Worm (Caenorhabditis elegans) whole organism, midembryonic: ENCODE measurements around the gene ttll-5.
A peak's percentile ranks its signal among the peaks of the same experiment; 100 is the strongest.

Experiments used
- T22C8.4 ChIP-seq: fragments of 200-800 bp; sonication (Bioruptor generic); IDR thresholded peaks from 2 replicates; pipeline ENCODE4 v1.3.6; 2022; ENCODE audit warnings: missing genetic modification characterization, missing compliant biosample characterization
- cog-1 ChIP-seq: sonication (generic microtip); optimal IDR thresholded peaks from 2 replicates; lab custom pipeline; 2016; ENCODE audit warnings: missing genetic modification characterization, missing compliant biosample characterization
- flt-1 ChIP-seq: fragments of 200-800 bp; sonication (Bioruptor generic); IDR thresholded peaks from 2 replicates; pipeline ENCODE4 v1.3.6; 2022; ENCODE audit warnings: missing genetic modification characterization, missing compliant biosample characterization
- klf-2 ChIP-seq: fragments of 200-800 bp; sonication (Bioruptor generic); conservative IDR thresholded peaks from 2 replicates; pipeline ENCODE4 v1.3.6; 2022; ENCODE audit warnings: missing genetic modification reagents, missing genetic modification characterization, missing compliant biosample characterization
- med-1 ChIP-seq: sonication (generic microtip); optimal IDR thresholded peaks from 2 replicates; lab custom pipeline; 2017; ENCODE audit warnings: missing genetic modification characterization, mild to moderate bottlenecking, missing compliant biosample characterization, antibody characterized with exemption, missing genetic modification reagents; ENCODE audit not compliant: insufficient read depth
- ref-1 ChIP-seq: fragments of 200-800 bp; sonication (Bioruptor generic); conservative IDR thresholded peaks from 2 replicates; pipeline ENCODE4 v1.3.6; 2022; ENCODE audit warnings: missing genetic modification reagents, missing genetic modification characterization, missing compliant biosample characterization
- tab-1 ChIP-seq: fragments of 200-800 bp; sonication (Bioruptor generic); IDR thresholded peaks from 2 replicates; pipeline ENCODE4 v1.3.6; 2022; ENCODE audit warnings: missing genetic modification characterization, missing compliant biosample characterization
- ztf-23 ChIP-seq: fragments of 200-800 bp; sonication (Bioruptor generic); IDR thresholded peaks from 2 replicates; pipeline ENCODE4 v1.3.6; 2022; ENCODE audit warnings: missing genetic modification reagents, missing genetic modification characterization, missing compliant biosample characterization
- ztf-29 ChIP-seq: fragments of 200-800 bp; sonication (Bioruptor generic); IDR thresholded peaks from 2 replicates; pipeline ENCODE4 v1.3.6; 2022; ENCODE audit warnings: missing genetic modification reagents, missing genetic modification characterization, missing compliant biosample characterization

The ttll-5 gene

DNA sequence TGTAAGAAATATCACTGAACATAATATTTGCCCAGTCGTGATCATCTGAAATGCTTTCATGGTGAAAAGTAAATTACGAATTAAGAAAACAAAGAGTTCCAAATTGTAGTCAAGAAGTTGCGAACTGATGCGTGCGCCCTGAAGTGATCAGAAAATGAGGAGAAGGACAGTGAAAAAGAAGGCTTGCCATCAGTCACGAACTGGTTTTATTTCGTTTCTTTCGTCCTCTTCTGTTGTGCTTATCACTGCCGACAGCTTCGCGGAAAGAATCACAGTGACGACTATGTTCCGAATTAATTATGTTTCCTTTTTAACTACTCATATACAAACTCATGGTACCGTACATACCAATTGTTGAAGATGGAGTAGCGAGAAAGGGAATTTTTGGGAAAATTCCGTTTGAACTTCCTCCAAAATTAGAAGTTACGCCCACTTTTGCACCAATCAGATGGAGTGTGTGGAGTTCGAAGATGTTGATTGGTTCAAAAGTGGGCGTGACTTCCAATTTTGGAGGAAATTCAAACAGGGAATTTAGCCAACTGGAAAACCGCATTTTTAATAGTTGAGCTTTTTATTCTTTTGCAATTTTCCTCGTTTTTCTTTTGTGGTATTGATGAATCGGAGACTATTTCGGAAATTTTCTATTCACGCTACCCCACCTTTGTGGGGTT is 5.6 kb upstream of the ttll-5 start, which contains the start of gene C55A6.12:
TSS of gene C55A6.12 (minus strand) at position 51 of the 671 bp plus-strand sequence.
- TF ChIP-seq T22C8.4 (GFP tag; lab: Robert Waterston, UW), result no peak
- 0 out of 2 replicates have a peak, but pooled peaks have one; percentile 32 for TF ChIP-seq ztf-23

DNA sequence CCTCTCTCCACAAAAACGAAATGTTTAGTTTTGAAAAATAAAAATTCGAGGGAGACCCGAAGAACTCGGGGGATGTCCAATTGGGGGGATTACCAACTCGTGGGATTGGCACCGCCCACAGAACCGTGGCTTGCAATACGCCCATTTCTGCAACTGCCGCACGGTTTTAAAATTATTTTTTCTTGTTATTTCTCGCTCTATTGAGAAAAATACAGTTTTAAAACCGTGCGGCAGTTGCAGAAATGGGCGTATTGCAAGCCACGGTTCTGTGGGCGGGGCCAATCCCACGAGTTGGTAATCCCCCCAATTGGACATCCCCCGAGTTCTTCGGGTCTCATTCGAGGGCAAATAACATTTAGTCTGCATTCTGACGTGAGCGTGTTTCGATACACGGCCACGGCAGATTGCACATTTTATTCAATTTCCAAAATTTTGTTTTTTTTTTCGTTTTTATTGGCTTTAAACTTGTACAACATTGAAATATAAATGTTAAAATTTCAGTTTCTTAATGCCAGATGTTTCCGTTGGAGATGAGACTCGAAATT is 3.9 kb upstream of the ttll-5 start, which contains the start of the genes C55A6.1 and C55A6.10:
TSS of gene C55A6.1 (minus strand) at position 116 of the 545 bp plus-strand sequence.
TSS of gene C55A6.10 (plus strand) at position 495 of the 545 bp plus-strand sequence.
- TF ChIP-seq tab-1 (GFP tag; lab: Robert Waterston, UW) (0 out of 2 replicates have a peak, but pooled peaks have one; percentile 39), cog-1 (tag; lab: Kevin White, UChicago) (peak; percentile 1), flt-1 (GFP tag; lab: Robert Waterston, UW) (0 out of 2 replicates have a peak, but pooled peaks have one; percentile 24), ztf-23 (peak; percentile 68; the same call in 1 of the 2 replicates)

DNA sequence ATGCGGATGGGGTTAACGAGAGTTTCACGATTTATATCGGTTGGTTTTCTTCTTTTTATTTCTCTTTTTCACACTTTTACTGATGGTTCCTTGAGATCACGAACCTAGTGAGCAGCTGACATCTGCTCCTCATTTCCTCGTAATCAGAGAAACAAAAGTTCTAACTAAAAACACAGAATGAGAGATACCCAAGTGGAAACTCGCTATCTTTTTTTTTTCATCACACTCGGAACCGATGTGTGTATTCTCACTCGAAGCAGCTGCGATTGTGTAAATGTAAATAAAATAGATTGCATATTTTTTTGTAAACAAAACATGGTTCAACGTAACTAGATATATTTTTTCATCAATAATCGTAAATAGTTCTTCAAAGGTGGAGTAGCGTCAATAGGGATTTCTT is 2.5 kb upstream of the ttll-5 start:
- TF ChIP-seq klf-2 (no peak), med-1 (GFP tag; lab: Kevin White, UChicago) (no peak)

DNA sequence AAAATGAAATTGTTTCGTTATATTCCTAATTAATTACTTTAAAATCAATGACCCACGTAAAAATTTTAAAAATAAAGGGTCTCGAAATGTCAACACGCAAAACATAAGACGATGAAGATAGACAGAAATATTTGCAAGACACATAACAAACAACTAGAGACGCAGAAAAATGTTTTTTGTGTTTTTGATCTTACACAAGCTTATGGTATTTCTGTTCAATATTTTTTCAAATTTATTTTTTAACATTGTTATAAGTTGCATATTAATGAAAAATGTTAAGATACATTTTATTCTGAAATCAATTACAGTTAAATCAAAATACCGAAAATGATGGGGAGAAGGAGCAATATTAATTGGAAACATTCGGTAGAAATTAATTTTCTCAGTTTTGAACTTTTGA is 4.6 kb downstream of the ttll-5 start, which contains the start of gene C55A6.3:
TSS of gene C55A6.3 (minus strand) at position 101 of the 400 bp plus-strand sequence.
- no peak for TF ChIP-seq ztf-29 (GFP tag; lab: Robert Waterston, UW)
- no peak for TF ChIP-seq ref-1
- TF ChIP-seq tab-1 (GFP tag; lab: Robert Waterston, UW), result no peak
- no peak for TF ChIP-seq klf-2
- no peak for TF ChIP-seq cog-1 (tag; lab: Kevin White, UChicago)
- TF ChIP-seq med-1 (GFP tag; lab: Kevin White, UChicago), result no peak
- TF ChIP-seq ztf-23, result no peak
- no peak for TF ChIP-seq flt-1 (GFP tag; lab: Robert Waterston, UW)
- no peak for TF ChIP-seq T22C8.4 (GFP tag; lab: Robert Waterston, UW)

DNA sequence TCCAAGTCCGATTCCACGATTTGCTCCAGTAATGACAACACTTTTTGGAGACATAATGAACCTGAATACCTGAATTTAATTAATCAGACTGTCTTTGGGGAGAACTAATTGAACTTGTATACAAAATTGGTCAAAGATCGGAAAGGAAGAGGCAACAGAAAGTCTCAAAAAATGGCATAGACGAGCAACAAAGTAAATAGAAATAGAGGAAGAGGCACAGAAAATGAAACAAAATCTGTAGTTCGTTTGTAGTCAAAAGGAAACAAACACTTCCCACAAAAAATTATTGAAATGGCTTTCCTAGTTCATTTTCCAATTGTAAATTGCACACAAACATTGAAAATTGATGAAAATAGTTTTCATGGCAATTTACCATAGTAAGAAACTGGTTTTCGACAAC is 5.8 kb downstream of the ttll-5 start, which contains the start of gene C55A6.6:
TSS of gene C55A6.6 (minus strand) at position 61 of the 400 bp plus-strand sequence.
- TF ChIP-seq flt-1 (GFP tag; lab: Robert Waterston, UW) (no peak), med-1 (GFP tag; lab: Kevin White, UChicago) (no peak), T22C8.4 (GFP tag; lab: Robert Waterston, UW) (no peak), ztf-23 (no peak), tab-1 (GFP tag; lab: Robert Waterston, UW) (no peak), cog-1 (tag; lab: Kevin White, UChicago) (no peak), ref-1 (no peak), ztf-29 (GFP tag; lab: Robert Waterston, UW) (no peak), klf-2 (no peak)

DNA sequence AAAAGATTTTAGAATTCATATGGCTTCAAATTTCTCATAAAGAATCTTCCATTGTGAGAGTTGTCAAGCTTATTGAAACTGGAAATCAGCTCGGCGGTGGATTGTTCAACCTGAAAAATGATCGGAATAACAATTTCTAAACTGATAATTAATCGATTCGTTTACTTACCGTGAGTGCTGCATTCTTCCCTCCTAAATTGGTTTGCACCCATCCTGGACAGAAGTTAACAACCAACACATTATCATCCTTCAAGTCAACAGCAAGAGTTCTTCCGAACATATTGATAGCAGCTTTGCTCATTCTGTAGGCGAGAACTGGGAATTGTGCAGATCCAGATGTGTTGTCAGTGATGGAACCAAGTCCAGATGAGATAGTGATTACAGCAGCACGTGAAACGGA is 6.3 kb downstream of the ttll-5 start:
- TF ChIP-seq ztf-23, result no peak
- TF ChIP-seq med-1 (GFP tag; lab: Kevin White, UChicago), result no peak
- no peak for TF ChIP-seq tab-1 (GFP tag; lab: Robert Waterston, UW)
- no peak for TF ChIP-seq klf-2
- TF ChIP-seq ztf-29 (GFP tag; lab: Robert Waterston, UW), result no peak
- no peak for TF ChIP-seq ref-1
- TF ChIP-seq T22C8.4 (GFP tag; lab: Robert Waterston, UW), result no peak
- TF ChIP-seq cog-1 (tag; lab: Kevin White, UChicago), result no peak
- TF ChIP-seq flt-1 (GFP tag; lab: Robert Waterston, UW), result no peak

DNA sequence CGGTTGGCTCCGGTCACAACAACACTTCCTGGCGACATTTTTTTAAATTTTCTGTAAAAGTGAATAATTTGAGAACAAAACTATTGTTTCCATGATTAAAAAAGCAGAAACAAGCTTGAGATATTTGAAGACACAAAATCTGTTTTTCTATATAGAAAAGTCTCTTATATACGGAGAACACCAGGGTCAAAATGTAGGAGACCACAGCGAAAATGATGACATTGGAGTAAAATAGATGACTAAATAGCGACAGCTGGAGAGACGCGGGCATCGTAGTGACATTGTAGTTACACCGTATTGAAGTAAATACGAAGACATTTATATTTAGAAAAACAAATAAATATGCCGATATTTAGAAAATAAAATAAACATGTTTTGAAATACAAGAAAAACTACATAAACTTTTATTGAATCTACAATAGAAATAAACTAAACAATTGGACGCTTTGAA is 7.3 kb downstream of the ttll-5 start, which contains the start of gene sdz-8:
TSS of gene sdz-8 (minus strand) at position 51 of the 451 bp plus-strand sequence.
- TF ChIP-seq med-1 (GFP tag; lab: Kevin White, UChicago) (no peak), ztf-23 (no peak), flt-1 (GFP tag; lab: Robert Waterston, UW) (no peak), cog-1 (tag; lab: Kevin White, UChicago) (no peak), ref-1 (no peak), T22C8.4 (GFP tag; lab: Robert Waterston, UW) (no peak), tab-1 (GFP tag; lab: Robert Waterston, UW) (no peak), klf-2 (no peak), ztf-29 (GFP tag; lab: Robert Waterston, UW) (no peak)

DNA sequence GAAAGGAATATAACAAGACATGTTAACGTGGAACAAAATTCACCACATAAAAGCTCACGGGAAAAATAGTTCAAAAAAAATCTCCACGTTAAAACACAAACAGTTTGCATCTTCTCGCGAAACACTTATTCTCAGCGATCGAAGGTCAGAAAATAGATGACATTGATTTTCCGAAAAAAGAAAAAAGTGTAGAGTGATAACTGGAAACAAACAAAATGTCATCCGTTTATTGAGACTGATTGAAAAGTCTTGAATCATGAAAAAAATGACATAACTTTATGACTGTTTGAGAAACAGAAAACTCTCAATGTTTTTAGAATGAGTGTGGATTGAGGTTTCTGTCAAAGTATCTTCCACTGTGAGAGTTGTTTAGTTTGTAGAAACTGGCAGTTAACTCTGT is 8.9 kb downstream of the ttll-5 start, which contains the start of gene C55A6.4:
TSS of gene C55A6.4 (minus strand) at position 101 of the 400 bp plus-strand sequence.
- TF ChIP-seq ztf-29 (GFP tag; lab: Robert Waterston, UW) (no peak), T22C8.4 (GFP tag; lab: Robert Waterston, UW) (no peak), ztf-23 (no peak), ref-1 (no peak), klf-2 (no peak), cog-1 (tag; lab: Kevin White, UChicago) (no peak), med-1 (GFP tag; lab: Kevin White, UChicago) (no peak), flt-1 (GFP tag; lab: Robert Waterston, UW) (no peak), tab-1 (GFP tag; lab: Robert Waterston, UW) (no peak)

DNA sequence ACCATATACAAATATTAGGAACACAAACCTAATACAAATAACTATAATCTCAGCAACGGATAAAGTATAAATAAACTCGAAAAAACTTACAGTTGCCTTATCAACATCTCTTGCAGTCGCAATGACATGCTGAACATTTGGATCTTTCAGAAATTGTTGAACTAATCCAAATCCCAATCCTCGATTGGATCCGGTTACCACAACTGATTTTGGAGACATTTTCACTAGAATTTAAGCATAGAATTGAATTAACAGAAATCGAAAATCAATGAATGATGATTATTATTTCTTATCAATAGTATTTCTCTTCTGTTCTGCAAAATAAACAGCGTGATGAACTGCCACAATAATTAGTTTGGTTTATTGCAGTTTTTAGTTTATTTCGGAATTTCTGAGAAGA is 11.4 kb downstream of the ttll-5 start, which contains the start of the genes C55A6.11 and C55A6.7:
TSS of gene C55A6.11 (plus strand) at position 301 of the 400 bp plus-strand sequence.
TSS of gene C55A6.7 (minus strand) at position 316 of the 400 bp plus-strand sequence.
- no peak for TF ChIP-seq ztf-29 (GFP tag; lab: Robert Waterston, UW)

DNA sequence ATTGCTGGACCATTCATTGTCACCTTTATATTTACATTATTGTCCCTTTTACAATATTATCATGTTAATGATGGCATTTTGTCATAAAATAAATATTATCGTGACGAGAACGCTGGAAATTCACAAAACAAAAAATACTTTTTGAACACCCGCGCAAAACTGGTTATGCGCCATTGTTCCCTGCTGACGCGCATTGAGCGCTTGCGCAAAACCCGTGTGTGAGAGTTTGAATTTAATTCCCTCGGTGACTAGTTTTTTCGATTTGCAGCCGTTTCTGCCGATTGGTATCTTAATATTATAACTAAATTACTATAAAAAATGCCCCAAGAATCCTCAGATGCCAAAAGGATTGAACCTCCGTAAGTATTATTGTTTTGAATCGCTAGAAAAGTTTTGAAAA is 12.6 kb downstream of the ttll-5 start, which contains the start of gene pafo-1:
TSS of gene pafo-1 (plus strand) at position 256 of the 400 bp plus-strand sequence.
- peak; percentile 27 for TF ChIP-seq med-1 (GFP tag; lab: Kevin White, UChicago)
- no peak for TF ChIP-seq klf-2
- TF ChIP-seq ref-1, result no peak
- no peak for TF ChIP-seq ztf-29 (GFP tag; lab: Robert Waterston, UW)
- peak; percentile 78 for TF ChIP-seq ztf-23
- TF ChIP-seq flt-1 (GFP tag; lab: Robert Waterston, UW), result peak; percentile 67; the same call in 1 of the 2 replicates
- peak; percentile 30; the same call in 1 of the 2 replicates for TF ChIP-seq tab-1 (GFP tag; lab: Robert Waterston, UW)
- TF ChIP-seq T22C8.4 (GFP tag; lab: Robert Waterston, UW), result no peak; the same call in 1 of the 2 replicates
- peak; percentile 52 for TF ChIP-seq cog-1 (tag; lab: Kevin White, UChicago)
